Fruit fly (Drosophila melanogaster) whole organism, embryonic: ENCODE data around the gene CG12020.

Experiments used
- B-H2 ChIP-seq: fragments of 200-800 bp; sonication (Bioruptor generic); optimal IDR thresholded peaks from 2 replicates; lab custom pipeline; 2018; ENCODE audit warnings: missing biosample characterization, mild to moderate bottlenecking, missing genetic modification characterization
- CG11723 ChIP-seq: fragments of 200-800 bp; sonication (Bioruptor generic); optimal IDR thresholded peaks from 2 replicates; lab custom pipeline; 2017; ENCODE audit warnings: missing biosample characterization, mild to moderate bottlenecking, missing genetic modification characterization
- CG15601 ChIP-seq: fragments of 200-800 bp; sonication (Bioruptor generic); optimal IDR thresholded peaks from 3 replicates; lab custom pipeline; 2019; ENCODE audit warnings: missing biosample characterization, mild to moderate bottlenecking, missing genetic modification characterization, moderate library complexity
- CG17612 ChIP-seq: fragments of 200-800 bp; sonication (Bioruptor generic); IDR thresholded peaks from 2 replicates; pipeline ENCODE4 v1.3.6; 2022; ENCODE audit warnings: missing biosample characterization, missing genetic modification characterization
- CG18262 ChIP-seq: fragments of 200-800 bp; optimal IDR thresholded peaks from 3 replicates; lab custom pipeline; 2019; ENCODE audit warnings: missing biosample characterization, mild to moderate bottlenecking, missing genetic modification characterization, moderate library complexity
- CG18599 ChIP-seq: fragments of 200-800 bp; sonication (Bioruptor generic); optimal IDR thresholded peaks from 3 replicates; lab custom pipeline; 2017; ENCODE audit warnings: missing biosample characterization, missing genetic modification characterization, mild to moderate bottlenecking, moderate library complexity, missing genetic modification reagents
- CG2120 ChIP-seq: fragments of 200-800 bp; sonication (Bioruptor generic); optimal IDR thresholded peaks from 3 replicates; lab custom pipeline; 2016; ENCODE audit warnings: missing biosample characterization, missing genetic modification characterization
- CG31224 ChIP-seq: fragments of 200-800 bp; sonication (Bioruptor generic); IDR thresholded peaks from 2 replicates; pipeline ENCODE4 v1.3.6; 2022; ENCODE audit warnings: missing biosample characterization, missing genetic modification characterization
- CG3995 ChIP-seq: fragments of 200-800 bp; sonication (Bioruptor generic); optimal IDR thresholded peaks from 3 replicates; lab custom pipeline; 2016; ENCODE audit warnings: missing biosample characterization, missing genetic modification characterization
- CG8290 ChIP-seq, 3 experiments: fragments of 200-800 bp; sonication (Bioruptor generic); optimal IDR thresholded peaks; 2 replicates each; lab custom pipeline; 2016 to 2019; ENCODE audit warnings: missing biosample characterization in 3 of 3, missing genetic modification characterization in 3 of 3, mild to moderate bottlenecking in 2 of 3, moderate library complexity in 1 of 3
- CG9932 ChIP-seq: fragments of 200-800 bp; sonication (Bioruptor generic); IDR thresholded peaks from 2 replicates; pipeline ENCODE4 v1.3.6; 2022; ENCODE audit warnings: missing biosample characterization, missing genetic modification characterization
- CoRest ChIP-seq: fragments of 200-800 bp; sonication (Bioruptor generic); optimal IDR thresholded peaks from 3 replicates; lab custom pipeline; 2018; ENCODE audit warnings: missing biosample characterization, mild to moderate bottlenecking, missing genetic modification characterization, moderate library complexity
- D19A ChIP-seq: fragments of 200-800 bp; optimal IDR thresholded peaks from 3 replicates; lab custom pipeline; 2019; ENCODE audit warnings: missing biosample characterization, mild to moderate bottlenecking, missing genetic modification characterization, moderate library complexity
- Ets97D ChIP-seq: fragments of 200-800 bp; sonication (Bioruptor generic); optimal IDR thresholded peaks from 3 replicates; lab custom pipeline; 2016; ENCODE audit warnings: missing biosample characterization, missing genetic modification characterization
- Gsc ChIP-seq: fragments of 200-800 bp; sonication (Bioruptor generic); IDR thresholded peaks from 2 replicates; pipeline ENCODE4 v1.3.6; 2022; ENCODE audit warnings: missing biosample characterization, missing genetic modification characterization
- HLHmδ ChIP-seq: fragments of 200-800 bp; sonication (Bioruptor generic); optimal IDR thresholded peaks from 2 replicates; lab custom pipeline; 2018; ENCODE audit warnings: missing biosample characterization, mild to moderate bottlenecking, missing genetic modification characterization, moderate library complexity
- Hmr ChIP-seq: fragments of 200-800 bp; sonication (Bioruptor generic); optimal IDR thresholded peaks from 3 replicates; lab custom pipeline; 2017; ENCODE audit warnings: mild to moderate bottlenecking, missing biosample characterization, missing genetic modification reagents, missing genetic modification characterization
- Med ChIP-seq: fragments of 200-800 bp; sonication (Bioruptor generic); peaks from one replicate; lab custom pipeline; 2016; ENCODE audit warnings: missing biosample characterization, missing genetic modification characterization, mild to moderate bottlenecking, inconsistent platforms, moderate library complexity
- Nf-YC ChIP-seq: fragments of 200-800 bp; optimal IDR thresholded peaks from 3 replicates; lab custom pipeline; 2019; ENCODE audit warnings: missing biosample characterization, mild to moderate bottlenecking, missing genetic modification characterization, moderate library complexity
- NfI ChIP-seq: fragments of 200-800 bp; sonication (Bioruptor generic); optimal IDR thresholded peaks from 3 replicates; lab custom pipeline; 2018; ENCODE audit warnings: missing biosample characterization, mild to moderate bottlenecking, missing genetic modification characterization, moderate library complexity
- Rfx ChIP-seq: fragments of 200-800 bp; sonication (Bioruptor generic); IDR thresholded peaks from 2 replicates; pipeline ENCODE4 v1.3.6; 2022; ENCODE audit warnings: missing biosample characterization, missing genetic modification characterization
- Sry-β ChIP-seq: fragments of 200-800 bp; sonication (Bioruptor generic); optimal IDR thresholded peaks from 2 replicates; lab custom pipeline; 2018; ENCODE audit warnings: missing biosample characterization, mild to moderate bottlenecking, missing genetic modification characterization, moderate library complexity
- Trl ChIP-seq, 3 experiments: fragments of >200 bp in 2 of 3; fragments of 200-800 bp in 1 of 3; sonication (Bioruptor generic) in 1 of 3; optimal IDR thresholded peaks; 2 replicates in 1 of 3; 3 replicates in 2 of 3; lab custom pipeline; 2016 to 2017; ENCODE audit warnings: missing biosample characterization in 1 of 3, missing genetic modification characterization in 1 of 3
- abd-A ChIP-seq: fragments of 200-800 bp; sonication (Bioruptor generic); optimal IDR thresholded peaks from 3 replicates; lab custom pipeline; 2019; ENCODE audit warnings: missing biosample characterization, mild to moderate bottlenecking, missing genetic modification characterization, moderate library complexity
- cas ChIP-seq: fragments of 200-800 bp; sonication (Bioruptor generic); IDR thresholded peaks from 2 replicates; pipeline ENCODE4 v1.3.6; 2022; ENCODE audit warnings: missing biosample characterization, missing genetic modification characterization
- ewg ChIP-seq: fragments of 200-800 bp; sonication (Bioruptor generic); optimal IDR thresholded peaks from 3 replicates; lab custom pipeline; 2017; ENCODE audit warnings: mild to moderate bottlenecking, missing biosample characterization, missing genetic modification reagents, missing genetic modification characterization
- ham ChIP-seq: fragments of 200-800 bp; sonication (Bioruptor generic); IDR thresholded peaks from 2 replicates; pipeline ENCODE4 v1.3.6; 2022; ENCODE audit warnings: missing biosample characterization, missing genetic modification characterization
- inv ChIP-seq: fragments of 200-800 bp; sonication (Bioruptor generic); IDR thresholded peaks from 2 replicates; pipeline ENCODE4 v1.3.6; 2022; ENCODE audit warnings: missing biosample characterization, missing genetic modification characterization; ENCODE audit not compliant: partially characterized antibody
- lmd ChIP-seq: fragments of 200-800 bp; sonication (Bioruptor generic); IDR thresholded peaks from 2 replicates; pipeline ENCODE4 v1.3.6; 2022; ENCODE audit warnings: missing biosample characterization, missing genetic modification characterization
- nmo ChIP-seq: fragments of 200-800 bp; sonication (Bioruptor generic); optimal IDR thresholded peaks from 2 replicates; lab custom pipeline; 2018; ENCODE audit warnings: missing biosample characterization, mild to moderate bottlenecking, missing genetic modification characterization, moderate library complexity
- onecut ChIP-seq: fragments of 200-800 bp; sonication (Bioruptor generic); IDR thresholded peaks from 2 replicates; pipeline ENCODE4 v1.3.6; 2022; ENCODE audit warnings: missing biosample characterization, missing genetic modification characterization
- pzg ChIP-seq: fragments of 200-800 bp; sonication (Bioruptor generic); optimal IDR thresholded peaks from 3 replicates; lab custom pipeline; 2018; ENCODE audit warnings: missing biosample characterization, mild to moderate bottlenecking, missing genetic modification characterization, moderate library complexity
- row ChIP-seq: fragments of 200-800 bp; sonication (Bioruptor generic); IDR thresholded peaks from 3 replicates; pipeline ENCODE4 v1.3.6; 2022; ENCODE audit warnings: missing biosample characterization, missing genetic modification characterization
- sens ChIP-seq: fragments of 200-800 bp; sonication (Bioruptor generic); peaks from one replicate; lab custom pipeline; 2016; ENCODE audit warnings: missing biosample characterization, missing genetic modification characterization
- seq ChIP-seq: fragments of 200-800 bp; sonication (Bioruptor generic); IDR thresholded peaks from 2 replicates; pipeline ENCODE4 v1.3.6; 2022; ENCODE audit warnings: missing biosample characterization, missing genetic modification characterization
- tio ChIP-seq: fragments of 200-800 bp; sonication (Bioruptor generic); optimal IDR thresholded peaks from 2 replicates; lab custom pipeline; 2017; ENCODE audit warnings: missing biosample characterization, missing genetic modification characterization, inconsistent platforms
- ttk ChIP-seq: fragments of 200-800 bp; sonication (Bioruptor generic); IDR thresholded peaks from 2 replicates; pipeline ENCODE4 v2.1.2; 2022; ENCODE audit warnings: missing biosample characterization, missing genetic modification characterization
- unc-4 ChIP-seq: fragments of 200-800 bp; sonication (Bioruptor generic); IDR thresholded peaks from 2 replicates; pipeline ENCODE4 v1.3.6; 2022; ENCODE audit warnings: missing biosample characterization, missing genetic modification characterization; ENCODE audit not compliant: partially characterized antibody

The CG12020 gene

DNA sequence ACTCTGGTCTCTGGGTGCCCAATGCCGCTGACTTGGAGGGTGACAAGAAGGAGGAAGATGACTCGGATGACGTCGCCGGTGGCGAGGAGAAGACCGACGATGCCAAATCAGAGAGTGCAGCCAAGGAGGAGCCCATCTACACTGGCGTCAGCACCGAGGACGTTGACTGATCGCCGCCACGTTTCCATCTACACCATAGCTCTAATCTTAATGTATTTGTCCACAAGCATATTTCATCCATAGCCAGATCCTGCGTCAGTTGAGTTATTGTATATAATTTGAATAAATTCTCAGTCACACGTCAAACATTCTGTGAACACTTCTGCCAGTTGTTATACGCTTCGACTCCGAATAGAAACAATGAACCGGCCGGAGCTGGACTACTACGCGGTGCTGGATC lies at the start of gene CG12020:
TSS of gene CG12020 (plus strand) at position 301 of the 400 bp plus-strand sequence.
- no peak for TF ChIP-seq CG31224
- peak; percentile 28 for TF ChIP-seq sens
- no peak for TF ChIP-seq NfI (GFP tag; lab: Kevin White, UChicago)
- no peak for TF ChIP-seq CG18262 (tag; lab: Kevin White, UChicago)
- no peak for TF ChIP-seq HLHmδ (GFP tag; lab: Kevin White, UChicago)
- TF ChIP-seq tio (GFP tag; lab: Kevin White, UChicago) = no peak
- no peak for TF ChIP-seq CoRest
- no peak for TF ChIP-seq CG15601
- TF ChIP-seq, all 482 proteins: peak for 1

DNA sequence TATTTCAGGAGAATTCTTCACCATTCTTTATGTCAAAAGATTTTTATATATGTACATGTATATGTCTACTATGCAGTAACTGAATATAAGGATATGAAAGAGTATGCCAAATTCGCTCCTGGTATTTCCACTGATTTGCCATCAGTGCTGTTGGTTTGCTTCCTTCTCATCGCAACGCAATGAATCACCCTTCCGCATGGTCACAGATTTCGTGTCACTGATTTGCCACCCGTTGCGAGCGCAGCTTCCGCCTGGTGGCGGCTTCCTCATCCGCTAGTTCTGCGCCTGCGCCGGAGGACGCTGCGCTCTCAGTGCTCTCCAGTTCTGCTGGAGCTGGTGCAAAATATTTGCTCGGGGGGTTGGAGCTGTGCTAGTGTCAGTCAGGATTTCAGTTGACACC lies 48.9 kb upstream of the CG12020 start:
- TF ChIP-seq CG18599 (peak; percentile 14), B-H2 (GFP tag; lab: Kevin White, UChicago) (peak; percentile 2), ham (GFP tag; lab: Robert Waterston, UW) (no peak), Gsc (no peak), Ets97D (GFP tag; lab: Kevin White, UChicago) (peak; percentile 49), CG9932 (GFP tag; lab: Robert Waterston, UW) (peak; percentile 12; the same call in 1 of the 2 replicates), inv (no peak), abd-A (tag; lab: Kevin White, UChicago) (peak; percentile 27), CG11723 (no peak), Sry-β (peak; percentile 20), ewg (GFP tag; lab: Kevin White, UChicago) (peak; percentile 98), Nf-YC (tag; lab: Kevin White, UChicago) (peak; percentile 12), row (GFP tag; lab: Robert Waterston, UW) (peak; percentile 58), NfI (GFP tag; lab: Kevin White, UChicago) (peak; percentile 10), CG3995 (GFP tag; lab: Kevin White, UChicago) (peak; percentile 94), onecut (GFP tag; lab: Robert Waterston, UW) (0 out of 2 replicates have a peak, but pooled peaks have one; percentile 35), nmo (GFP tag; lab: Kevin White, UChicago) (no peak), Hmr (GFP tag; lab: Kevin White, UChicago) (peak; percentile 38), pzg (GFP tag; lab: Kevin White, UChicago) (peak; percentile 8), CG8290 (GFP tag; optimal IDR thresholded peaks at IDR 0.05; lab: Kevin White, UChicago) (no peak), CG8290 (tag; optimal IDR thresholded peaks at IDR 0.05; lab: Kevin White, UChicago) (peak in 1 of 2 experiments; percentile 46), Trl (optimal IDR thresholded peaks at IDR 0.05; lab: Kevin White, UChicago) (peak; percentile 22 to 32), Trl (GFP tag; optimal IDR thresholded peaks at IDR 0.05; lab: Kevin White, UChicago) (no peak), CG2120 (peak; percentile 17), CG17612 (no peak), Med (GFP tag; lab: Kevin White, UChicago) (peak; percentile 88), cas (GFP tag; lab: Robert Waterston, UW) (no peak), D19A (tag; lab: Kevin White, UChicago) (peak; percentile 69), seq (peak; percentile 70), lmd (GFP tag; lab: Robert Waterston, UW) (peak; percentile 27; the same call in 1 of the 2 replicates), Rfx (GFP tag; lab: Robert Waterston, UW) (0 out of 2 replicates have a peak, but pooled peaks have one; percentile 15), unc-4 (GFP tag; lab: Robert Waterston, UW) (0 out of 2 replicates have a peak, but pooled peaks have one; percentile 14), ttk (GFP tag; lab: Robert Waterston, UW) (no peak)
